Fruit fly (Drosophila melanogaster) whole organism, pupa: ENCODE data around the gene CG4613.

Experiments used
- CG10348 ChIP-seq: fragments of 200-800 bp; sonication (Bioruptor generic); IDR thresholded peaks from 2 replicates; pipeline ENCODE4 v1.3.6; 2022; ENCODE audit warnings: missing biosample characterization, missing genetic modification characterization
- CG12605 ChIP-seq: fragments of 200-800 bp; sonication (Bioruptor generic); IDR thresholded peaks from 2 replicates; pipeline ENCODE4 v1.3.6; 2022; ENCODE audit warnings: missing biosample characterization, missing genetic modification characterization
- CG13204 ChIP-seq: fragments of 200-800 bp; sonication (Bioruptor generic); optimal IDR thresholded peaks from 2 replicates; lab custom pipeline; 2018; ENCODE audit warnings: missing biosample characterization, mild to moderate bottlenecking, missing genetic modification characterization, moderate library complexity
- CG14655 ChIP-seq: fragments of 200-800 bp; sonication (Bioruptor generic); optimal IDR thresholded peaks from 3 replicates; lab custom pipeline; 2017; ENCODE audit warnings: mild to moderate bottlenecking, missing biosample characterization, missing genetic modification reagents, missing genetic modification characterization
- CG15710 ChIP-seq: fragments of 200-800 bp; sonication (Bioruptor generic); optimal IDR thresholded peaks from 2 replicates; lab custom pipeline; 2018; ENCODE audit warnings: missing biosample characterization, mild to moderate bottlenecking, missing genetic modification characterization, moderate library complexity
- CG17806 ChIP-seq: fragments of 200-800 bp; sonication (Bioruptor generic); optimal IDR thresholded peaks from 2 replicates; lab custom pipeline; 2018; ENCODE audit warnings: missing biosample characterization, mild to moderate bottlenecking, missing genetic modification characterization, moderate library complexity
- CG32121 ChIP-seq: fragments of 200-800 bp; sonication (Bioruptor generic); IDR thresholded peaks from 2 replicates; pipeline ENCODE4 v1.3.6; 2022; ENCODE audit warnings: missing biosample characterization, missing genetic modification characterization
- CG34367 ChIP-seq: fragments of 200-800 bp; sonication (Bioruptor generic); optimal IDR thresholded peaks from 2 replicates; lab custom pipeline; 2018; ENCODE audit warnings: missing biosample characterization, mild to moderate bottlenecking, missing genetic modification characterization
- CG4496 ChIP-seq: fragments of 200-800 bp; sonication (Bioruptor generic); IDR thresholded peaks from 3 replicates; pipeline ENCODE4 v1.3.6; 2022; ENCODE audit warnings: missing biosample characterization, missing genetic modification characterization
- CG8159 ChIP-seq: fragments of 200-800 bp; sonication (Bioruptor generic); optimal IDR thresholded peaks from 3 replicates; lab custom pipeline; 2018; ENCODE audit warnings: missing biosample characterization, mild to moderate bottlenecking, missing genetic modification characterization, moderate library complexity
- CG8301 ChIP-seq: fragments of 200-800 bp; sonication (Bioruptor generic); optimal IDR thresholded peaks from 2 replicates; lab custom pipeline; 2018; ENCODE audit warnings: missing biosample characterization, mild to moderate bottlenecking, missing genetic modification characterization
- CG9948 ChIP-seq: fragments of 200-800 bp; sonication (Bioruptor generic); optimal IDR thresholded peaks from 2 replicates; lab custom pipeline; 2018; ENCODE audit warnings: missing biosample characterization, mild to moderate bottlenecking, missing genetic modification characterization, moderate library complexity
- D1 ChIP-seq: fragments of 200-800 bp; sonication (Bioruptor generic); optimal IDR thresholded peaks from 2 replicates; lab custom pipeline; 2018; ENCODE audit warnings: missing biosample characterization, mild to moderate bottlenecking, missing genetic modification characterization, moderate library complexity
- EcR ChIP-seq: fragments of 200-800 bp; sonication (Bioruptor generic); optimal IDR thresholded peaks from 3 replicates; lab custom pipeline; 2019; ENCODE audit warnings: missing biosample characterization, missing genetic modification characterization, mild to moderate bottlenecking, moderate library complexity, missing genetic modification reagents
- Ets98B ChIP-seq: fragments of 200-800 bp; sonication (Bioruptor generic); IDR thresholded peaks from 2 replicates; pipeline ENCODE4 v1.3.6; 2022; ENCODE audit warnings: missing biosample characterization, missing genetic modification characterization
- Pif1A ChIP-seq: fragments of 200-800 bp; sonication (Bioruptor generic); optimal IDR thresholded peaks from 3 replicates; lab custom pipeline; 2016; ENCODE audit warnings: missing biosample characterization, missing genetic modification characterization
- Pif1B ChIP-seq: fragments of 200-800 bp; sonication (Bioruptor generic); optimal IDR thresholded peaks from 3 replicates; lab custom pipeline; 2016; ENCODE audit warnings: missing biosample characterization, missing genetic modification characterization
- Snoo ChIP-seq: fragments of 200-800 bp; sonication (Bioruptor generic); optimal IDR thresholded peaks from 3 replicates; lab custom pipeline; 2017; ENCODE audit warnings: missing biosample characterization, mild to moderate bottlenecking, missing genetic modification characterization, inconsistent platforms
- fd96Ca ChIP-seq: fragments of 200-800 bp; sonication (Bioruptor generic); IDR thresholded peaks from 3 replicates; pipeline ENCODE4 v1.3.6; 2022; ENCODE audit warnings: missing biosample characterization, missing genetic modification characterization
- gl ChIP-seq: fragments of 200-800 bp; sonication (Bioruptor generic); optimal IDR thresholded peaks from 2 replicates; lab custom pipeline; 2018; ENCODE audit warnings: missing biosample characterization, mild to moderate bottlenecking, missing genetic modification characterization
- rn ChIP-seq: fragments of 200-800 bp; sonication (Bioruptor generic); IDR thresholded peaks from 2 replicates; pipeline ENCODE4 v1.3.6; 2022; ENCODE audit warnings: missing biosample characterization, missing genetic modification characterization

The CG4613 gene

DNA sequence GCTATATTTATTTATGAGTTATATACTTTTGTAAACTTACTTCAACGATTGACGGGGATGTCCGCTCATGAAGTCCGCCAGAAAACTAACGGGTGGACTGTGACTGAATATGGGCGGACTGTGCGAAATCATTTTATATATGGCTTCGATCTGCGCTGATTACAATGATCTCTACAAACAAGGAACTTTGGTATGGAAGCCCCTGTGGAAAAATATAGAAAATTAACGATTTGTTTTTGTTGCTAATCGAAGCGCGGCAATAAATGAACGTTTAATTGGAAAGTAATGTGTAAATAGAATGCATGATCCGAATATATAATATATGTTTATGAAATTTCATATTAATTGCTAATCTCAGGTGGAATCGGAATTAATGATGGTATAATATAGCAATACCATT is 28.5 kb upstream of the CG4613 start:
- no peak for TF ChIP-seq Ets98B (GFP tag; lab: Robert Waterston, UW)
- TF ChIP-seq CG13204 (GFP tag; lab: Kevin White, UChicago), result no peak
- no peak for TF ChIP-seq CG15710
- no peak for TF ChIP-seq fd96Ca (GFP tag; lab: Robert Waterston, UW)
- TF ChIP-seq Snoo (tag; lab: Kevin White, UChicago), result no peak

DNA sequence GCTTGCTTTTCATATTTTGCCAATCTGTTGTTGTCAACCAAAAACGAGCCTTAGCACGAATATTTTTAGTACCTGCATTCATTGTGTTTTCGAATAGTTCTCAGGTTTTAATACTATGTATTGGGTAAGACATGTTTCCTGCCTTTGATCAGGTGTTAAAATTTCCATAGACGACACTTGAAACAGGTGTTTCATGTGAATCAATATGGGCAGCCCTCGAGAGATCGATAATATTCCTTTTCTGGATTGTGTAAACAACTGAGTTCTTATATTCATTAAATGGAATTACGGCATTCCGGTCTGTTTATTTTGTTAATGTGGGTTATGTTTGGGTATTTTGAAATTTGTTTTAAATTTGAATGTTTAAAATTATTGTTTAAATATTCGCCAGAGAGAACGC is 27.7 kb upstream of the CG4613 start:
- TF ChIP-seq gl (no peak), CG14655 (GFP tag; lab: Kevin White, UChicago) (no peak), CG12605 (no peak), CG32121 (GFP tag; lab: Robert Waterston, UW) (no peak), Pif1A (GFP tag; lab: Kevin White, UChicago) (no peak), EcR (GFP tag; lab: Kevin White, UChicago) (no peak), Pif1B (GFP tag; lab: Kevin White, UChicago) (no peak), CG9948 (tag; lab: Kevin White, UChicago) (no peak), D1 (tag; lab: Kevin White, UChicago) (no peak), CG13204 (GFP tag; lab: Kevin White, UChicago) (no peak)

DNA sequence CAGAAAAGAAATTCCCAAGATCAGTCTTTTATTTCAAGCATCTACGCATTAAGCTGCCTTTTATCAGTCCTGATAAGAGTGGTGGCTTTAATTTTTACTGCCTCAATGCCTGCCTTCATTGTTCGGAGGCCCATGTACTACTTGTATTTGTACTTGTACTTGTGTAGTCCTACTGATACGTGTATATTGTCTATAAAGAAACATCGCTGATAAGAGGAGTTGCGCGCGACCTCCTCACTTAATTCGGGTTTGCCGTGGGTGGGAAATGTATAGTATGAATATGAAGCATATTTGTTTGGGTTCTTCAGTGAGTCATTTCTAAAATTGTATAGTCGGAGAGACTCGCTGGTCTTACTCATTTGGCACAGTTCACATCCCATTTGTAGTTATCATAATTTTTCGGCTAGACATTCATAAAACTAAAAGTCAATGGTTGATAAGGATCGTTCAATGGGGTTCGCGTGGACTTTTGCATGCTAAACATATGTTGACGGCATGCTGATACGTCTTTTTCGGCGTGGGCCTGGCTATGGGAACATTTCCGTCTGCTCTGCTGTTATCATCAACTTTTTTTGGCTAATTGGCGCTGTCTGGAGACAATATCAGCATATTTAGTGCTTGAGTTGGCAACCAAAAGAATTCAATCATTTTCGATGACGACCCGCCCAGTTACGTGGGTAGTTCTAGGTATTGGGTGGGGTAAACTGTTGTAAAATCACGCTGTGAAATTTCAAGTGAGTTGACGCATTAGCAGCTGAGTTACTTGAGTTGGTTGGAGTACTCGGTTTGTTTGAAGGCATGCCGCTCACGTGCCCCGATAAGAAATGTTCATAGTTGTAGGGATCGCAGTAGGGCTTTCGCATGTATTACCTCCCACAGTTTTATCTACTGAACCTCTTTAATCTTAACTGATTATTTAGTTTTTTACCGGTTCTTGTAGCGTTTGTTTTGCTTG is 26.6 kb upstream of the CG4613 start:
- TF ChIP-seq CG8159 (tag; lab: Kevin White, UChicago), result no peak
- no peak for TF ChIP-seq CG13204 (GFP tag; lab: Kevin White, UChicago)
- TF ChIP-seq CG34367 (tag; lab: Kevin White, UChicago), result no peak
- TF ChIP-seq EcR (GFP tag; lab: Kevin White, UChicago), result no peak
- no peak for TF ChIP-seq Ets98B (GFP tag; lab: Robert Waterston, UW)
- TF ChIP-seq CG14655 (GFP tag; lab: Kevin White, UChicago), result no peak
- no peak for TF ChIP-seq CG17806 (tag; lab: Kevin White, UChicago)
- TF ChIP-seq CG8301 (tag; lab: Kevin White, UChicago), result no peak
- TF ChIP-seq CG10348 (GFP tag; lab: Robert Waterston, UW), result no peak
- no peak for TF ChIP-seq gl
- no peak for TF ChIP-seq CG15710

DNA sequence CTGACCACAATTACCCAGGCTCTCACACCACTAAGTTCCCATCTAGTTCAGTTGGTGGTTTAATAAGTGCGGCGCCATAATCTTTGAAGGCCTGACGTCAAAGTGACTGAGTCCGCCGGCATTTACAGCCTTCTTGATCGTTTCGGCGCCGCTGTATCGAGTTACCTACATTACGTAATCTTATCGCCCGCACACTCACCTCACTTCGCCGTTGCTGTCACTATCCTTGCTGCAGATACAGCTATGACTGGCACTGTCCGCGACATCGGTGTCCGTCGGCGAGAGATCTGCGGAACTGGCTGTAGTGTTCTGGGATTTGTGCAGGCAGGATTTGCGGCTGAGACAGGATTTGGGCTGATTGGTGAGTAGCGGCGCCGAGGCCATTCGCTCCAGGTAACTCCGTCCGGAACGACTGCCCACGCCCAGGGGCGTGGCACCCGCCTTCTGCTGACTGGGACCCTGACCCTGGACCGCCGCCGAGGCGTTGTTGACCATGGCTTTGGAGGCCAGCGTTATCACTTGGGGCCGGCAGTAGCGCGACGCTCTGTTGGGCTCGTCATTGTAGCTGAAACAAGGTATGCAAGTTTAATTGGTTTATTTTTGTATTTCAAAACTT is 25.5 kb upstream of the CG4613 start:
- TF ChIP-seq EcR (GFP tag; lab: Kevin White, UChicago) (peak; percentile 0), CG9948 (tag; lab: Kevin White, UChicago) (no peak)

DNA sequence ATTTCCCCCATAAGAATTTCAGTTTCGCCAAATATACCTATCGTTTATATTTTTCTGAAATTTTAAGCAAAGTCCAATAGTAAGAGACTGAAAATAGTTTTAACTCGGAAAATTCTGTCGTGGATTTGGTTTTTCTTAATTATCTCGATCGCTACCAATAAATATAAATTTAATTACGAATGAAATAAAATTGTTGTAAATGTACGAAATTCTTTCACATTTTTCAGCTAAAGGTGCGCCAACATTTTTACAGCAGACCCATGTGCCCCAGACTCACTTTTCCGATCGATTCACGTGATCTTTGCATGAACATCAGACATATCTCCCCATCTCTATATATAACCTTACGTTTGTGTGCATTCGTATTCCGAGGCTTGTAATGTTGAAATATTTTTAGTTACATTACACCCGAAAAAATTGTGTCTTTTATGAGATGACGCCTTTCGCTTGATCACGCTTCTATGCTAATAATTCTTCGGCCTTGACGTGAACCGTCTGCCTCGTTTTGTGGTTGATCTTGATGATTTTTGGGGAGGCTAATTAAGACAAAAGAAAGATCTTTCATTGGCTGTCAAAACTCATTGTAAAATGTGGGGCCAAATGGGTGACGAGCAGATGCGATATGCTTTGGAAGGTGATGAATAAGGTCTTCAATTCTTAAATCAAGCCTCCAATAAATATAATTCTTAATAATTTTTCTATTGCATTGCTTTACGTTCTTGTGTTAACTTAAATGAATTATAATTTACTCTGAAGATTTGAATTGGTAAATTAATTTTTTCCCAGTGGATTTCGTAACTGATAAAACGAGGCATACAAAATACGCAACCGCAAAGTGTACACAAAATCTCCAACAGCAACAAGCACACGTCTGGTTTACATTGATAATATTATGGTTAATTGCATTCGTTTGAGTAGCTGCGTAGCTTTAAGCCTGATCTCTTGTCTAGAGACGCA is 23.8 kb upstream of the CG4613 start:
- TF ChIP-seq D1 (tag; lab: Kevin White, UChicago), result peak; percentile 64
- TF ChIP-seq CG17806 (tag; lab: Kevin White, UChicago), result peak; percentile 25
- TF ChIP-seq CG15710, result peak; percentile 31
- no peak for TF ChIP-seq CG13204 (GFP tag; lab: Kevin White, UChicago)
- TF ChIP-seq CG32121 (GFP tag; lab: Robert Waterston, UW), result no peak
- TF ChIP-seq Snoo (tag; lab: Kevin White, UChicago), result peak; percentile 38
- no peak for TF ChIP-seq EcR (GFP tag; lab: Kevin White, UChicago)
- TF ChIP-seq CG14655 (GFP tag; lab: Kevin White, UChicago), result peak; percentile 62
- no peak for TF ChIP-seq Ets98B (GFP tag; lab: Robert Waterston, UW)
- no peak for TF ChIP-seq Pif1B (GFP tag; lab: Kevin White, UChicago)
- no peak for TF ChIP-seq CG10348 (GFP tag; lab: Robert Waterston, UW)
- TF ChIP-seq CG9948 (tag; lab: Kevin White, UChicago), result peak; percentile 44
- no peak for TF ChIP-seq CG12605
- TF ChIP-seq gl, result no peak
- no peak for TF ChIP-seq rn (GFP tag; lab: Robert Waterston, UW)
- TF ChIP-seq Pif1A (GFP tag; lab: Kevin White, UChicago), result peak; percentile 40
- peak; percentile 49 for TF ChIP-seq CG8159 (tag; lab: Kevin White, UChicago)
- TF ChIP-seq CG4496 (GFP tag; lab: Robert Waterston, UW), result no peak
- TF ChIP-seq CG8301 (tag; lab: Kevin White, UChicago), result peak; percentile 22
- no peak for TF ChIP-seq fd96Ca (GFP tag; lab: Robert Waterston, UW)
- no peak for TF ChIP-seq CG34367 (tag; lab: Kevin White, UChicago)
